Fruit fly (Drosophila melanogaster) whole organism, adult: ENCODE results near the gene numb.

Source experiments
- cnc ChIP-seq, 2 experiments: fragments of >200 bp; optimal IDR thresholded peaks; 2 replicates each; lab custom pipeline; 2017
- tj ChIP-seq: fragments of 200-800 bp; sonication (Bioruptor generic); optimal IDR thresholded peaks from 3 replicates; lab custom pipeline; 2017; ENCODE audit warnings: missing biosample characterization, mild to moderate bottlenecking, missing genetic modification characterization, moderate library complexity

DNA sequence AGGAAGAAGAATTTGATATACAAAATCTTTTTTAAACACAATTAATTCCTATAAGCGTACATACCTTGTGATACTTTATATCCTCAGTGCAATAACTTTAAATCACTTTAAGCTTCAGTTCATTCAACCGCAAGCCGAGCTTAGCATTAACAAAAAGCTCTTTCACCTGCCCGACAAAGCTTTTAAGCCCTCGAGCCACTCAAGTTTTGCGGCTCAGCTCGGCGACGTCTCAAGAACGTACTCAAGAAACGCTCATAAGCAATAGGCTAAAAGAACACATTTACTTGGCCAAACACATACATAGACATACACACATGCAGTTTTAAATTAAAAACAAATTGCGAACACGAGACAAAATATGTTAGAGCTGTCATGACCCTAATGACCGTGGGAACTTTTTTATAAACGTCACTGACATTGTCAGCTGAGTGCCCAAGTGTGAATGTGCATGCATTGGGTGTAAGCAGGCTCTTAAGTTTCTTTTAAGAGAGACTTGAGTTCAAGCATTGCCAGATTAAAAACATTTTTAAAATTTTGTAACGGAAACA lies 9.2 kb downstream of the numb start:
- TF ChIP-seq tj (GFP tag; lab: Kevin White, UChicago) (no peak), cnc (optimal IDR thresholded peaks at IDR 0.05; lab: Kevin White, UChicago) (no peak)
